Worm (Caenorhabditis elegans) whole organism, midembryonic: ENCODE measurements around the gene W09D6.5.

Source experiments
- T22C8.4 ChIP-seq: fragments of 200-800 bp; sonication (Bioruptor generic); IDR thresholded peaks from 2 replicates; pipeline ENCODE4 v1.3.6; 2022; ENCODE audit warnings: missing genetic modification characterization, missing compliant biosample characterization
- cog-1 ChIP-seq: sonication (generic microtip); optimal IDR thresholded peaks from 2 replicates; lab custom pipeline; 2016; ENCODE audit warnings: missing genetic modification characterization, missing compliant biosample characterization
- flt-1 ChIP-seq: fragments of 200-800 bp; sonication (Bioruptor generic); IDR thresholded peaks from 2 replicates; pipeline ENCODE4 v1.3.6; 2022; ENCODE audit warnings: missing genetic modification characterization, missing compliant biosample characterization
- klf-2 ChIP-seq: fragments of 200-800 bp; sonication (Bioruptor generic); conservative IDR thresholded peaks from 2 replicates; pipeline ENCODE4 v1.3.6; 2022; ENCODE audit warnings: missing genetic modification reagents, missing genetic modification characterization, missing compliant biosample characterization
- med-1 ChIP-seq: sonication (generic microtip); optimal IDR thresholded peaks from 2 replicates; lab custom pipeline; 2017; ENCODE audit warnings: missing genetic modification characterization, mild to moderate bottlenecking, missing compliant biosample characterization, antibody characterized with exemption, missing genetic modification reagents; ENCODE audit not compliant: insufficient read depth
- ref-1 ChIP-seq: fragments of 200-800 bp; sonication (Bioruptor generic); conservative IDR thresholded peaks from 2 replicates; pipeline ENCODE4 v1.3.6; 2022; ENCODE audit warnings: missing genetic modification reagents, missing genetic modification characterization, missing compliant biosample characterization
- tab-1 ChIP-seq: fragments of 200-800 bp; sonication (Bioruptor generic); IDR thresholded peaks from 2 replicates; pipeline ENCODE4 v1.3.6; 2022; ENCODE audit warnings: missing genetic modification characterization, missing compliant biosample characterization
- ztf-23 ChIP-seq: fragments of 200-800 bp; sonication (Bioruptor generic); IDR thresholded peaks from 2 replicates; pipeline ENCODE4 v1.3.6; 2022; ENCODE audit warnings: missing genetic modification reagents, missing genetic modification characterization, missing compliant biosample characterization
- ztf-29 ChIP-seq: fragments of 200-800 bp; sonication (Bioruptor generic); IDR thresholded peaks from 2 replicates; pipeline ENCODE4 v1.3.6; 2022; ENCODE audit warnings: missing genetic modification reagents, missing genetic modification characterization, missing compliant biosample characterization

Gene W09D6.5

ce11 chrIII:11088187-11088586 lies at the start of gene W09D6.5:
Gene W09D6.5, plus strand, starts transcription at chrIII:11088487.
- TF ChIP-seq cog-1 (no peak), ztf-23 (GFP tag; lab: Robert Waterston, UW) (no peak)

ce11 chrIII:11039250-11039649 lies 49.0 kb upstream of the W09D6.5 start:
- TF ChIP-seq T22C8.4 (GFP tag; lab: Robert Waterston, UW): no peak
- no peak for TF ChIP-seq med-1
- no peak for TF ChIP-seq ztf-29 (GFP tag; lab: Robert Waterston, UW)
- no peak for TF ChIP-seq flt-1 (GFP tag; lab: Robert Waterston, UW)
- TF ChIP-seq cog-1: no peak
- no peak for TF ChIP-seq ref-1
- no peak for TF ChIP-seq klf-2
- no peak for TF ChIP-seq ztf-23 (GFP tag; lab: Robert Waterston, UW)
- TF ChIP-seq tab-1 (GFP tag; lab: Robert Waterston, UW): no peak

- TF ChIP-seq ztf-29 (GFP tag; lab: Robert Waterston, UW) (no peak), cog-1 (no peak), med-1 (no peak), flt-1 (GFP tag; lab: Robert Waterston, UW) (no peak), ref-1 (no peak), T22C8.4 (GFP tag; lab: Robert Waterston, UW) (no peak), tab-1 (GFP tag; lab: Robert Waterston, UW) (no peak), ztf-23 (GFP tag; lab: Robert Waterston, UW) (no peak)
Measured at ce11 chrIII:11040606-11041005, 47.7 kb upstream of the W09D6.5 start.

DNA sequence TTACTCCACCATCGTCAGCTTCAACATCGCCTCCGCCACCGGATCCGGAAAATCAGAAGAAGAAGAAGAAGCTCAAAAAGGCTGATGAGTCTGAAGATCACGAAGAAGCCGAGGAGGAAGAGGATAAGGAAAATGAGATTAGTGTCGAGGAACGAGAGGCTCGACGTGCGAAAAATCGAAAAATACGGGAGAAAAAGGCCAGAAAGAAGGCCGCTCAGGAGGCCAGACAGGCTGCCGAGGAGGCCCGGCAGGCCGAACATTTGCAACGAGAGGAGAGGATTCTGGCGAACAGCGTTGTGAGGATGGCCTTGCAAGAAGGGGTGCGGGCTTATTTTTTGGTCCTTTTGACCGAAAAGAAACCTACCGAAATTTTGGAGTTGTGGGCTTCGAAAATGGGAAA lies 43.1 kb upstream of the W09D6.5 start:
- no peak for TF ChIP-seq klf-2
- TF ChIP-seq cog-1: no peak
- no peak for TF ChIP-seq ref-1
- TF ChIP-seq ztf-29 (GFP tag; lab: Robert Waterston, UW): no peak
- no peak for TF ChIP-seq ztf-23 (GFP tag; lab: Robert Waterston, UW)
- TF ChIP-seq tab-1 (GFP tag; lab: Robert Waterston, UW): no peak
- TF ChIP-seq T22C8.4 (GFP tag; lab: Robert Waterston, UW): no peak
- TF ChIP-seq flt-1 (GFP tag; lab: Robert Waterston, UW): no peak
- TF ChIP-seq med-1: no peak

ce11 chrIII:11046549-11046948 lies 41.7 kb upstream of the W09D6.5 start:
- TF ChIP-seq tab-1 (GFP tag; lab: Robert Waterston, UW) (no peak), ref-1 (no peak), T22C8.4 (GFP tag; lab: Robert Waterston, UW) (no peak), ztf-23 (GFP tag; lab: Robert Waterston, UW) (no peak), cog-1 (no peak), med-1 (no peak), flt-1 (GFP tag; lab: Robert Waterston, UW) (no peak), ztf-29 (GFP tag; lab: Robert Waterston, UW) (no peak), klf-2 (no peak)

ce11 chrIII:11050658-11051118 lies 37.6 kb upstream of the W09D6.5 start:
- TF ChIP-seq ztf-29 (GFP tag; lab: Robert Waterston, UW): no peak
- no peak for TF ChIP-seq ref-1
- TF ChIP-seq T22C8.4 (GFP tag; lab: Robert Waterston, UW): no peak
- TF ChIP-seq flt-1 (GFP tag; lab: Robert Waterston, UW): no peak
- TF ChIP-seq cog-1: no peak

DNA sequence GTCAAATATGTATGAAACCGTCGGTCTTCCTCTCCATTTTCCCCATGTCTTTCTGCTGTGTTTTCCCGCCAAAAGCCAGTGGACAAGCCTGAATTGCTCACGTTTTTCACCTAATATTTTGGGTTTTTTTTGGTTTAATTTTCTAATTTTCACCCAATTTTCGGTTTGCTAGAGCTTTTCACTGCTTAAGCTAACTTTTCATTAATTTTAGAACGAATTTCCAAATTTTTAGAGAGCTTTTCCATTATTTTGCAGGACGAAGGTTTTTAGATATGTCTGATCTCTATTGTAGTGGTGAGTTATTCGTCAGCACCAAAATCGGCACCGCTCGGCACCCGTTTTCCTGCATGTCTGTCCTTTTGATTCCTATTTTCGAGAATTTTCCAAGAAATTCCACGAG lies 34.7 kb upstream of the W09D6.5 start:
- TF ChIP-seq cog-1 (no peak), med-1 (no peak), tab-1 (GFP tag; lab: Robert Waterston, UW) (no peak), ztf-23 (GFP tag; lab: Robert Waterston, UW) (no peak), ztf-29 (GFP tag; lab: Robert Waterston, UW) (no peak), flt-1 (GFP tag; lab: Robert Waterston, UW) (no peak), ref-1 (no peak), T22C8.4 (GFP tag; lab: Robert Waterston, UW) (no peak), klf-2 (no peak)

- no peak for TF ChIP-seq flt-1 (GFP tag; lab: Robert Waterston, UW)
- no peak for TF ChIP-seq med-1
- no peak for TF ChIP-seq tab-1 (GFP tag; lab: Robert Waterston, UW)
- no peak for TF ChIP-seq klf-2
- no peak for TF ChIP-seq ref-1
- TF ChIP-seq ztf-23 (GFP tag; lab: Robert Waterston, UW): no peak
- TF ChIP-seq T22C8.4 (GFP tag; lab: Robert Waterston, UW): no peak
- no peak for TF ChIP-seq ztf-29 (GFP tag; lab: Robert Waterston, UW)
- TF ChIP-seq cog-1: no peak
Measured at ce11 chrIII:11054032-11054431, 34.3 kb upstream of the W09D6.5 start.

DNA sequence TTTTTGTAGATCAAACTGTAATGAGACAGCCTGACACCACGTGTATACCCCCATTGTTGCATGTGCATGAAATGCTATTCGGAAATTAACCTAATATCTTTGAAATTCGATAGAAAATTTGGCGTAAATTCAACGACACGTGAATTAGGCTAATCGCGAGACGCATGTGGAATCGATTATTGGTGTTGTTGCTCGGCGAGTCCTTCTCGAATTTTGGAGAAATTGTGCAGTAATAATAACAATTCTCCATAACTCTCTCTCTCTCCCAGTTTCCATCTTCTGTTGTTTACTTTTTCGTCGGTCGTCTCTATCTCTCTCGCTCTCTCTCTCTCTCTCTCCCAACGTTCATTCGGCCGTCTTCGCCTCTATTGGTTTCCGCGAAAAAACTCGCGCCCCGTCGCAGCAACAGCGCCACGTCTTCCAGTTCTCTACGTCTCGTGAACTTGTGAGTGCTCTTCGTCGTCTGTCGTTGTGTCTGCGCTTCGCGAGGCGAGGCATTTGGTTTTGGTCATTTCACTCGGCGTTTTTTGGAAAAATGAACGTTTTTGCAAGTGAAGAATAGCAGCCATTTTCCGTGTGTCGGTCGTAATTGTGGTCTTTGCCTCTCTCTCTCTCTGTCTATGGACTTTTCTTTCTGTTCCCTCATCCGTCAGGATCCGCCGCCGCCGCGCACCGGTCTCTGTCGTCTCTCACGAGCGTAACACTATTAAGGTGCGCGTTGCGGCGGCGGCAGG lies 33.6 kb upstream of the W09D6.5 start:
- no peak for TF ChIP-seq tab-1 (GFP tag; lab: Robert Waterston, UW)
- TF ChIP-seq ztf-29 (GFP tag; lab: Robert Waterston, UW): no peak

DNA sequence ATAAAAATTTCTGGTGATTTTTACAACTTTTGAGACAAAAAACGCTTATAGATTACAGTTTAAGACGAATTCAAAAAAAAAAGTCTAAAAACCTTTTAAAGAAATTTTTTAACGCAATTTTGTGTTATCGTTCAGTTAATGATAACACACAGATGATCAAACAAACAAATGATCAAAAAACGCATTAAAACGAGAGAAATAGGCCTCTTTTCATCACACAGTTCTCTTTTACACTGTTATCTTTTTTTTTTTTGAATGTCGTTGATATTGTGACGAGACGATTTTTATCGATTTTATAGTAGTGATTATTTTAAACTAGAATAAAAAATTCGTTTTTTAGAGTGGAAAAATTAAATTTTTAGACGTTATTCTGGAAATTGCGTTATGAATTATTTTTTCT lies 28.5 kb upstream of the W09D6.5 start:
- TF ChIP-seq ztf-23 (GFP tag; lab: Robert Waterston, UW) (no peak), tab-1 (GFP tag; lab: Robert Waterston, UW) (no peak)

ce11 chrIII:11063259-11063658 lies 25.0 kb upstream of the W09D6.5 start, which contains the start of gene rsa-2:
Gene rsa-2, plus strand, starts transcription at chrIII:11063479.
- TF ChIP-seq tab-1 (GFP tag; lab: Robert Waterston, UW) (no peak), cog-1 (no peak), ztf-29 (GFP tag; lab: Robert Waterston, UW) (no peak), med-1 (no peak), klf-2 (no peak), flt-1 (GFP tag; lab: Robert Waterston, UW) (no peak), ztf-23 (GFP tag; lab: Robert Waterston, UW) (no peak), T22C8.4 (GFP tag; lab: Robert Waterston, UW) (no peak), ref-1 (no peak)
